Fruit fly (Drosophila melanogaster): ENCODE data around the gene Rev1.

Rev1 gene

DNA sequence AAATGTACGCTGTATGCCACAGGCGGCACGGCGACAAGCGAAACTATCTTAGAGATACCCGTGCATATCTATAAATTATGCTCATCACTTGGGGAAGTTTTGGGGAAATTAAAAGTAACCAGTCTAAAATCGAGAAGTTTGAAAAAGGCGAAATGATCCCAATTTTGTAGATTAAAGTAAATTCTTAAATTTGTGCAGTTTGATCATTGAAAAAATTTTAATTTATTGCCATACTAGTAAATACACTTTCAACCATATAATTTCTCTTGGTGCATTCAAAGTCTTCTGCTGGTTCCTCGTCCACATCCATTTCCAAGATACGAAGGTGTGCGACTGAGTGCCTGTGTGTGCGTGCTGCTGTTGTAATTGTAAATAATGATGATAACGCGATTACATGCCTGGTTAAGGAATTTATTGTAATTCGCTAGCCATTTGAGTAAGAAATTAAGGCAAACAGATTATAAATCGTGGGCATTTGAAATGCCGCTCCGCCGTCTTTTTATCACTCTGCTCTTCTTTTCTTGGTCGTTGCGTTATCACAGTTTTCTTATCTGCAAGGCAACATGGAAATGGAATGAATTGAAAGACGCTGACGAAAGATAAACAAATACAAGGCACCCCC, 38.6 kb upstream of the Rev1 start (continued):
- TF ChIP-seq B-H1 (GFP tag; IDR thresholded peaks at IDR 0.05), result peak; percentile 90
- peak; percentile 4 for TF ChIP-seq Hey (tag; optimal IDR thresholded peaks at IDR 0.05)
- TF ChIP-seq abd-A (tag; optimal IDR thresholded peaks at IDR 0.05), result no peak
- peak; percentile 79 for TF ChIP-seq CG11696 (GFP tag; IDR thresholded peaks at IDR 0.05)
- no peak for TF ChIP-seq CG10431 (GFP tag; optimal IDR thresholded peaks at IDR 0.05)
- TF ChIP-seq CG3281 (GFP tag; optimal IDR thresholded peaks at IDR 0.05), result peak; percentile 77
- TF ChIP-seq CG14667 (GFP tag; IDR thresholded peaks at IDR 0.05), result peak; percentile 69
- peak; percentile 26; the same call in 1 of the 2 replicates for TF ChIP-seq MBD-R2 (GFP tag; IDR thresholded peaks at IDR 0.05)
- no peak for TF ChIP-seq CG13287 (GFP tag; IDR thresholded peaks at IDR 0.05; ENCODE audit: partially characterized antibody)
- TF ChIP-seq yki (optimal IDR thresholded peaks at IDR 0.05), result no peak
- TF ChIP-seq CG12155 (GFP tag; optimal IDR thresholded peaks at IDR 0.05), result peak; percentile 77
- peak; percentile 92 for TF ChIP-seq CG17328 (GFP tag; IDR thresholded peaks at IDR 0.05)
- TF ChIP-seq CG6689 (GFP tag; IDR thresholded peaks at IDR 0.05), result peak; percentile 92
- peak; percentile 81 for TF ChIP-seq bcd (GFP tag; optimal IDR thresholded peaks at IDR 0.05)
- peak; percentile 89 for TF ChIP-seq Hr3 (GFP tag; optimal IDR thresholded peaks at IDR 0.05)
- TF ChIP-seq ken (GFP tag; IDR thresholded peaks at IDR 0.05), result peak; percentile 81
- peak; percentile 92 for TF ChIP-seq CG8924 (tag; optimal IDR thresholded peaks at IDR 0.05)
- peak; percentile 84 for TF ChIP-seq ap (GFP tag; IDR thresholded peaks at IDR 0.05)
- TF ChIP-seq CG11723 (GFP tag; optimal IDR thresholded peaks at IDR 0.05), result peak; percentile 81
- 0 out of 4 replicates have a peak, but pooled peaks have one; percentile 10 for TF ChIP-seq chinmo (GFP tag; IDR thresholded peaks at IDR 0.05; ENCODE audit: partially characterized antibody)
- peak; percentile 49 for TF ChIP-seq CG31365 (tag; optimal IDR thresholded peaks at IDR 0.05)
- TF ChIP-seq Sox102F (GFP tag; optimal IDR thresholded peaks at IDR 0.05), result peak; percentile 93
- TF ChIP-seq cas (GFP tag; IDR thresholded peaks at IDR 0.05), result peak; percentile 36; the same call in 1 of the 2 replicates
- TF ChIP-seq amos (GFP tag; IDR thresholded peaks at IDR 0.05; ENCODE audit: partially characterized antibody), result no peak
- peak; percentile 52 for TF ChIP-seq CG6683 (GFP tag; optimal IDR thresholded peaks at IDR 0.05)
- TF ChIP-seq CG8089 (GFP tag; optimal IDR thresholded peaks at IDR 0.05), result peak; percentile 78
- peak; percentile 46 for TF ChIP-seq Dip3 (GFP tag; optimal IDR thresholded peaks at IDR 0.05)
- TF ChIP-seq HmgD (GFP tag; optimal IDR thresholded peaks at IDR 0.05), result peak; percentile 55
- peak; percentile 13 for TF ChIP-seq Usf (GFP tag; optimal IDR thresholded peaks at IDR 0.05)
- no peak for TF ChIP-seq Hr39 (optimal IDR thresholded peaks at IDR 0.05)
- TF ChIP-seq Ets65A (GFP tag), result peak; percentile 95
- peak in 1 of 2 experiments; percentile 24 for TF ChIP-seq crp (GFP tag; optimal IDR thresholded peaks at IDR 0.05)
- TF ChIP-seq esg (GFP tag; conservative IDR thresholded peaks at IDR 0.05), result peak; percentile 90
- TF ChIP-seq Scr (GFP tag; IDR thresholded peaks at IDR 0.05; ENCODE audit: partially characterized antibody), result no peak
- TF ChIP-seq CG7556 (GFP tag; optimal IDR thresholded peaks at IDR 0.05), result peak; percentile 90
- peak; percentile 67 for TF ChIP-seq CG12104 (GFP tag; optimal IDR thresholded peaks at IDR 0.05)
- peak; percentile 45 for TF ChIP-seq CG14965 (GFP tag; optimal IDR thresholded peaks at IDR 0.05; ENCODE audit: borderline replicate concordance)
- TF ChIP-seq CG15696 (tag; optimal IDR thresholded peaks at IDR 0.05), result peak; percentile 67
- TF ChIP-seq CG7928 (GFP tag; optimal IDR thresholded peaks at IDR 0.05), result no peak
- peak; percentile 67; the same call in 2 of the 3 replicates for TF ChIP-seq CG2199 (GFP tag; IDR thresholded peaks at IDR 0.05)
- peak; percentile 81 to 85 for TF ChIP-seq dpn (GFP tag; optimal IDR thresholded peaks at IDR 0.05)
- TF ChIP-seq en (GFP tag; optimal IDR thresholded peaks at IDR 0.05), result peak; percentile 76
- TF ChIP-seq gt (GFP tag; IDR thresholded peaks at IDR 0.05), result peak; percentile 51; the same call in 1 of the 2 replicates
- TF ChIP-seq CG33213 (GFP tag; optimal IDR thresholded peaks at IDR 0.05), result peak; percentile 69
- peak; percentile 87 for TF ChIP-seq trem (tag; optimal IDR thresholded peaks at IDR 0.05)
- no peak for TF ChIP-seq CG6765 (GFP tag; optimal IDR thresholded peaks at IDR 0.05)
- TF ChIP-seq CG4282 (GFP tag; optimal IDR thresholded peaks at IDR 0.05), result peak; percentile 26
- peak; percentile 81 for TF ChIP-seq Abd-B (GFP tag; optimal IDR thresholded peaks at IDR 0.05)
- TF ChIP-seq Trl (optimal IDR thresholded peaks at IDR 0.05), result no peak
- TF ChIP-seq Trl (GFP tag; optimal IDR thresholded peaks at IDR 0.05), result peak; percentile 82
- TF ChIP-seq Gsc (GFP tag; IDR thresholded peaks at IDR 0.05), result peak; percentile 43
